Worm (Caenorhabditis elegans): ENCODE data around the gene F55A11.7.

F55A11.7 gene

ce11 chrV:11737333-11737732 lies 49.9 kb downstream of the F55A11.7 start:
- TF ChIP-seq elt-3 (tag; optimal IDR thresholded peaks at IDR 0.05) (peak in 2 of 3 experiments; percentile 59 to 75), unc-39 (tag; optimal IDR thresholded peaks at IDR 0.05) (no peak), nhr-23 (tag; optimal IDR thresholded peaks at IDR 0.05) (peak; percentile 39)

DNA sequence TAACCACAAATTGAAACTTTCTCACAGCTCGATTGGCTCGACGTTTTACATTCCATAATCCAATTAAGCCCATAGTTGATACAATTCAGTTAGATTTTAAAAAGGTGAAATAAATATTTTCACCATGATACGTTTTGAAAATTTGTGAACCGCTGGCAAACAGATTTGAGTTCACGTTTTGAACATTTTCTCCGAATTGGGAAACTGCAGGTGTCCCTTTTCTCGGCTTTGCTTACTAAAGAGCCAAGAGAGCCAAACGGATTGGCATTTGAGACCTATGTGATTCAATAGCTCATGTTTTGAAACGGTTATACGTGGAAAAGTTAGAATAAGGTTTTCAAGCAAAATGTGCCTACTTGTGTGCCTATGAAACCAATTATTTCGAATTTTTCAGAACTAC lies 50.3 kb downstream of the F55A11.7 start, which contains the start of gene spe-42:
Gene spe-42 (minus strand): TSS at position 101 of the 400 bp plus-strand sequence.
- TF ChIP-seq ztf-11 (tag; optimal IDR thresholded peaks at IDR 0.05) (no peak), nhr-11 (tag; optimal IDR thresholded peaks at IDR 0.05) (no peak), nhr-25 (tag; optimal IDR thresholded peaks at IDR 0.05) (no peak), ceh-28 (tag; optimal IDR thresholded peaks at IDR 0.05) (no peak), egl-27 (tag; optimal IDR thresholded peaks at IDR 0.05) (no peak), nhr-237 (tag; optimal IDR thresholded peaks at IDR 0.05) (no peak), eor-1 (tag; optimal IDR thresholded peaks at IDR 0.05) (no peak), pqm-1 (tag; optimal IDR thresholded peaks at IDR 0.05) (no peak), fkh-2 (tag; optimal IDR thresholded peaks at IDR 0.05) (no peak), unc-39 (tag; optimal IDR thresholded peaks at IDR 0.05) (no peak), lsy-12 (tag; optimal IDR thresholded peaks at IDR 0.05) (no peak)

All from whole organism, L3 larva.